Fruit fly (Drosophila melanogaster): ENCODE results near the gene CG45690.
A peak's percentile ranks its signal among the peaks of the same experiment; 100 is the strongest.

The CG45690 gene

dm6 chr2L:10661490-10662240 lies 3.6 kb downstream of the CG45690 start, which contains the start of gene CG31871 (continued):
- no peak for TF ChIP-seq Dip3 (GFP tag; optimal IDR thresholded peaks at IDR 0.05)
- no peak for TF ChIP-seq CG2202 (tag; optimal IDR thresholded peaks at IDR 0.05)
- TF ChIP-seq unc-4 (GFP tag; IDR thresholded peaks at IDR 0.05; ENCODE audit: partially characterized antibody), result no peak
- TF ChIP-seq dimm (GFP tag; IDR thresholded peaks at IDR 0.05), result no peak
- TF ChIP-seq CG2712 (tag; optimal IDR thresholded peaks at IDR 0.05), result peak; percentile 88
- peak in 1 of 2 experiments; percentile 48 for TF ChIP-seq Hr78 (GFP tag; optimal IDR thresholded peaks at IDR 0.05)
- peak; percentile 25 for TF ChIP-seq CG2120 (GFP tag; optimal IDR thresholded peaks at IDR 0.05)
- no peak for TF ChIP-seq psq (GFP tag; optimal IDR thresholded peaks at IDR 0.05)
- no peak for TF ChIP-seq eyg (GFP tag; optimal IDR thresholded peaks at IDR 0.05)
- no peak for TF ChIP-seq zen2 (GFP tag; IDR thresholded peaks at IDR 0.05; ENCODE audit: partially characterized antibody)
- TF ChIP-seq CG11723 (GFP tag; optimal IDR thresholded peaks at IDR 0.05), result peak; percentile 39
- TF ChIP-seq sug (tag; optimal IDR thresholded peaks at IDR 0.05), result no peak
- TF ChIP-seq gfzf (GFP tag; optimal IDR thresholded peaks at IDR 0.05), result no peak
- peak; percentile 75 for TF ChIP-seq Meics (GFP tag; optimal IDR thresholded peaks at IDR 0.05)
- no peak for TF ChIP-seq aop (GFP tag; IDR thresholded peaks at IDR 0.05)
- no peak for TF ChIP-seq pho (GFP tag; optimal IDR thresholded peaks at IDR 0.05)
- peak; percentile 55 for TF ChIP-seq CG8281 (tag; optimal IDR thresholded peaks at IDR 0.05)
- no peak for TF ChIP-seq Scr (GFP tag; IDR thresholded peaks at IDR 0.05; ENCODE audit: partially characterized antibody)
- TF ChIP-seq kah (GFP tag; optimal IDR thresholded peaks at IDR 0.05), result peak; percentile 9
- no peak for TF ChIP-seq CG3065 (GFP tag; optimal IDR thresholded peaks at IDR 0.05)
- peak; percentile 15 for TF ChIP-seq jing (GFP tag; optimal IDR thresholded peaks at IDR 0.05)
- peak; percentile 42 for TF ChIP-seq salm (tag; optimal IDR thresholded peaks at IDR 0.05)
- TF ChIP-seq CG15073 (GFP tag; optimal IDR thresholded peaks at IDR 0.05), result no peak
- peak; percentile 64 for TF ChIP-seq Nf-YB (GFP tag; optimal IDR thresholded peaks at IDR 0.05)
- no peak for TF ChIP-seq CG1792 (GFP tag; optimal IDR thresholded peaks at IDR 0.05)
- TF ChIP-seq ATbp (GFP tag; optimal IDR thresholded peaks at IDR 0.05), result peak; percentile 62
- peak; percentile 76 for TF ChIP-seq CG32772 (GFP tag; IDR thresholded peaks at IDR 0.05)
- peak; percentile 8 for TF ChIP-seq Max (GFP tag; optimal IDR thresholded peaks at IDR 0.05)
- peak; percentile 75 for TF ChIP-seq CG8388 (GFP tag; optimal IDR thresholded peaks at IDR 0.05)
- TF ChIP-seq mirr (GFP tag; optimal IDR thresholded peaks at IDR 0.05), result no peak
- no peak for TF ChIP-seq CTCF (GFP tag; optimal IDR thresholded peaks at IDR 0.05)
- no peak for TF ChIP-seq Camta (GFP tag; optimal IDR thresholded peaks at IDR 0.05)
- no peak for TF ChIP-seq TFAM (GFP tag; optimal IDR thresholded peaks at IDR 0.05)
- TF ChIP-seq Ptx1 (GFP tag; IDR thresholded peaks at IDR 0.05), result peak; percentile 75
- TF ChIP-seq Optix (GFP tag; IDR thresholded peaks at IDR 0.05), result no peak
- no peak for TF ChIP-seq CG16813 (GFP tag; IDR thresholded peaks at IDR 0.05; ENCODE audit: partially characterized antibody)
- TF ChIP-seq pnt (GFP tag; optimal IDR thresholded peaks at IDR 0.05), result no peak
- no peak for TF ChIP-seq CG7271 (tag; optimal IDR thresholded peaks at IDR 0.05)
- peak; percentile 56 for TF ChIP-seq CG3281 (GFP tag; optimal IDR thresholded peaks at IDR 0.05)
- TF ChIP-seq CG3847 (GFP tag; IDR thresholded peaks at IDR 0.05), result peak; percentile 67
- peak; percentile 67 for TF ChIP-seq lab (GFP tag; optimal IDR thresholded peaks at IDR 0.05)
- peak; percentile 57 for TF ChIP-seq CG13775 (GFP tag; optimal IDR thresholded peaks at IDR 0.05)
- TF ChIP-seq HLH54F (GFP tag; optimal IDR thresholded peaks at IDR 0.05), result no peak
- peak; percentile 88 for TF ChIP-seq nmo (GFP tag; optimal IDR thresholded peaks at IDR 0.05)
- TF ChIP-seq jumu (GFP tag; optimal IDR thresholded peaks at IDR 0.05), result no peak
- TF ChIP-seq dmrt11E (tag; optimal IDR thresholded peaks at IDR 0.05), result peak; percentile 71
- no peak for TF ChIP-seq CG11456 (GFP tag; IDR thresholded peaks at IDR 0.05)
- TF ChIP-seq zfh1 (GFP tag; IDR thresholded peaks at IDR 0.05), result peak; percentile 67
- peak; percentile 60 for TF ChIP-seq Deaf1 (tag; optimal IDR thresholded peaks at IDR 0.05)
- TF ChIP-seq CG4282 (GFP tag; optimal IDR thresholded peaks at IDR 0.05), result no peak

Data from whole organism, embryonic.